Worm (Caenorhabditis elegans) whole organism, early embryonic: ENCODE results near the gene T23F6.5.

Experiments used
- B0310.2 ChIP-seq: sonication (generic microtip); optimal IDR thresholded peaks from 2 replicates; lab custom pipeline; 2016; ENCODE audit warnings: mild to moderate bottlenecking, missing genetic modification characterization, missing compliant biosample characterization
- F13C5.2 ChIP-seq: sonication (generic microtip); optimal IDR thresholded peaks from 2 replicates; lab custom pipeline; 2017; ENCODE audit warnings: mild to moderate bottlenecking, missing genetic modification characterization, inconsistent platforms, missing compliant biosample characterization
- aly-1 ChIP-seq: sonication (generic microtip); optimal IDR thresholded peaks from 2 replicates; lab custom pipeline; 2016; ENCODE audit warnings: missing genetic modification characterization, missing compliant biosample characterization
- ama-1 ChIP-seq: fragments of 150-350 bp; optimal IDR thresholded peaks from 2 replicates; lab custom pipeline; 2014
- ceh-13 ChIP-seq: fragments of 200-800 bp; sonication (Bioruptor generic); optimal IDR thresholded peaks from 2 replicates; lab custom pipeline; 2018; ENCODE audit warnings: mild to moderate bottlenecking, missing genetic modification characterization, missing compliant biosample characterization
- ets-7 ChIP-seq: sonication (generic microtip); optimal IDR thresholded peaks from 2 replicates; lab custom pipeline; 2016; ENCODE audit warnings: missing genotype, missing genetic modification characterization, missing compliant biosample characterization
- flt-1 ChIP-seq: fragments of 200-800 bp; sonication (Bioruptor generic); IDR thresholded peaks from 2 replicates; pipeline ENCODE4 v1.3.6; 2022; ENCODE audit warnings: missing genetic modification characterization, missing compliant biosample characterization
- hmbx-1 ChIP-seq: sonication (generic microtip); optimal IDR thresholded peaks from 2 replicates; lab custom pipeline; 2016; ENCODE audit warnings: mild to moderate bottlenecking, missing genetic modification characterization, missing compliant biosample characterization
- hnd-1 ChIP-seq: sonication (generic microtip); optimal IDR thresholded peaks from 2 replicates; lab custom pipeline; 2016; ENCODE audit warnings: missing genetic modification characterization, missing compliant biosample characterization
- scrt-1 ChIP-seq: fragments of 200-800 bp; sonication (Bioruptor generic); IDR thresholded peaks from 2 replicates; pipeline ENCODE4 v1.3.6; 2022; ENCODE audit warnings: missing genetic modification characterization, missing compliant biosample characterization
- sea-1 ChIP-seq: fragments of 200-800 bp; sonication (Bioruptor generic); conservative IDR thresholded peaks from 2 replicates; pipeline ENCODE4 v1.3.6; 2022; ENCODE audit warnings: missing genetic modification characterization, missing compliant biosample characterization
- tbx-11 ChIP-seq: fragments of 200-800 bp; sonication (Bioruptor generic); IDR thresholded peaks from 2 replicates; pipeline ENCODE4 v1.3.6; 2022; ENCODE audit warnings: missing genetic modification characterization, missing compliant biosample characterization
- tbx-37 ChIP-seq: fragments of 200-800 bp; sonication (Bioruptor generic); conservative IDR thresholded peaks from 2 replicates; pipeline ENCODE4 v1.3.6; 2022; ENCODE audit warnings: missing genetic modification reagents, missing genetic modification characterization, missing compliant biosample characterization
- tra-4 ChIP-seq: sonication (generic microtip); optimal IDR thresholded peaks from 2 replicates; lab custom pipeline; 2017; ENCODE audit warnings: missing genetic modification characterization, missing compliant biosample characterization

DNA sequence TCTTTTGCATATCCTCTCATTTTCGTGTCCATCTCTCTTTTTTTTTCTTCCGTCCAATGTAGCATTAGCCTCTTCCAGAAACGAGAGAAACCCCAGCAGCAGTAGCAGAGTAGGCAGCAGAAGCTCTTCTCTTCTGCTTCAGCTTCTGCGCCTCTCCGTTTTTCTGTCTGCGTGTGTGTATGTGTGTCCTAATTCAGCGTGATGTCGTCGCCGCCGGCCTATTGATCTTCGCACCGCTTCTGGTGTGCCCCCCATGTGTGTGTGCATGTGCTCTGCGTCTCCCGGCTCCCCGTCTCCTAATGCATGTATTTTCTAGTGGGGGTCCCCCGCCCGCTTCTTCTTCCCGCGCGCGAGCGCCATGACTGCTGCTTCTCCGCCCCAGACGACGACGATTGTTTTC is 30.1 kb upstream of the T23F6.5 start:
- TF ChIP-seq flt-1 (GFP tag; lab: Robert Waterston, UW): no peak
- TF ChIP-seq hnd-1 (tag; lab: Kevin White, UChicago): no peak
- no peak for TF ChIP-seq hmbx-1
- TF ChIP-seq sea-1: no peak
- no peak for TF ChIP-seq B0310.2 (tag; lab: Kevin White, UChicago)
- TF ChIP-seq ama-1 (lab: Kevin White, UChicago): no peak
- no peak for TF ChIP-seq ets-7 (tag; lab: Kevin White, UChicago)
- no peak for TF ChIP-seq F13C5.2 (tag; lab: Kevin White, UChicago)
- TF ChIP-seq ceh-13 (GFP tag; lab: Kevin White, UChicago): no peak
- TF ChIP-seq aly-1 (tag; lab: Kevin White, UChicago): no peak
- no peak for TF ChIP-seq tbx-11 (GFP tag; lab: Robert Waterston, UW)
- no peak for TF ChIP-seq tra-4 (tag; lab: Kevin White, UChicago)
- TF ChIP-seq tbx-37 (GFP tag; lab: Robert Waterston, UW): no peak
- TF ChIP-seq scrt-1 (GFP tag; lab: Robert Waterston, UW): no peak
